Fruit fly (Drosophila melanogaster) whole organism: ENCODE data around the gene CG7685.

ENCODE experiments used
- pan ChIP-seq: fragments of >200 bp; optimal IDR thresholded peaks from 2 replicates; lab custom pipeline; 2017
- psq ChIP-seq: fragments of >200 bp; optimal IDR thresholded peaks from 2 replicates; lab custom pipeline; 2017
- usp ChIP-seq: fragments of >200 bp; optimal IDR thresholded peaks from 2 replicates; lab custom pipeline; 2017; ENCODE audit warnings: missing biosample characterization, missing genetic modification characterization, mixed read lengths

dm6 chr3R:18438827-18439717 is 34.3 kb downstream of the CG7685 start:
- TF ChIP-seq usp (GFP tag; lab: Kevin White, UChicago): no peak
- TF ChIP-seq psq (lab: Kevin White, UChicago): no peak
- no peak for TF ChIP-seq pan (lab: Kevin White, UChicago)
